Worm (Caenorhabditis elegans) whole organism, early embryonic: Measurements from ENCODE around the gene phf-10.

Experiments
- B0310.2 ChIP-seq: sonication (generic microtip); optimal IDR thresholded peaks from 2 replicates; lab custom pipeline; 2016; ENCODE audit warnings: mild to moderate bottlenecking, missing genetic modification characterization, missing compliant biosample characterization
- F13C5.2 ChIP-seq: sonication (generic microtip); optimal IDR thresholded peaks from 2 replicates; lab custom pipeline; 2017; ENCODE audit warnings: mild to moderate bottlenecking, missing genetic modification characterization, inconsistent platforms, missing compliant biosample characterization
- aly-1 ChIP-seq: sonication (generic microtip); optimal IDR thresholded peaks from 2 replicates; lab custom pipeline; 2016; ENCODE audit warnings: missing genetic modification characterization, missing compliant biosample characterization
- ama-1 ChIP-seq: fragments of 150-350 bp; optimal IDR thresholded peaks from 2 replicates; lab custom pipeline; 2014
- ceh-13 ChIP-seq: fragments of 200-800 bp; sonication (Bioruptor generic); optimal IDR thresholded peaks from 2 replicates; lab custom pipeline; 2018; ENCODE audit warnings: mild to moderate bottlenecking, missing genetic modification characterization, missing compliant biosample characterization
- ceh-36 ChIP-seq: sonication (generic microtip); optimal IDR thresholded peaks from 2 replicates; lab custom pipeline; 2016; ENCODE audit warnings: missing genetic modification characterization, inconsistent platforms, missing compliant biosample characterization
- ets-7 ChIP-seq: sonication (generic microtip); optimal IDR thresholded peaks from 2 replicates; lab custom pipeline; 2016; ENCODE audit warnings: missing genotype, missing genetic modification characterization, missing compliant biosample characterization
- flt-1 ChIP-seq: fragments of 200-800 bp; sonication (Bioruptor generic); IDR thresholded peaks from 2 replicates; pipeline ENCODE4 v1.3.6; 2022; ENCODE audit warnings: missing genetic modification characterization, missing compliant biosample characterization
- hmbx-1 ChIP-seq: sonication (generic microtip); optimal IDR thresholded peaks from 2 replicates; lab custom pipeline; 2016; ENCODE audit warnings: mild to moderate bottlenecking, missing genetic modification characterization, missing compliant biosample characterization
- hmg-4 ChIP-seq: fragments of 200-800 bp; sonication (Bioruptor generic); optimal IDR thresholded peaks from 2 replicates; lab custom pipeline; 2018; ENCODE audit warnings: mild to moderate bottlenecking, missing genetic modification characterization, missing compliant biosample characterization
- hnd-1 ChIP-seq: sonication (generic microtip); optimal IDR thresholded peaks from 2 replicates; lab custom pipeline; 2016; ENCODE audit warnings: missing genetic modification characterization, missing compliant biosample characterization
- pes-1 ChIP-seq: fragments of 200-800 bp; sonication (Bioruptor generic); IDR thresholded peaks from 2 replicates; pipeline ENCODE4 v1.3.6; 2022; ENCODE audit warnings: missing genetic modification reagents, missing genetic modification characterization, missing compliant biosample characterization
- scrt-1 ChIP-seq: fragments of 200-800 bp; sonication (Bioruptor generic); IDR thresholded peaks from 2 replicates; pipeline ENCODE4 v1.3.6; 2022; ENCODE audit warnings: missing genetic modification characterization, missing compliant biosample characterization
- sea-1 ChIP-seq: fragments of 200-800 bp; sonication (Bioruptor generic); conservative IDR thresholded peaks from 2 replicates; pipeline ENCODE4 v1.3.6; 2022; ENCODE audit warnings: missing genetic modification characterization, missing compliant biosample characterization
- tbx-11 ChIP-seq: fragments of 200-800 bp; sonication (Bioruptor generic); IDR thresholded peaks from 2 replicates; pipeline ENCODE4 v1.3.6; 2022; ENCODE audit warnings: missing genetic modification characterization, missing compliant biosample characterization
- tbx-37 ChIP-seq: fragments of 200-800 bp; sonication (Bioruptor generic); conservative IDR thresholded peaks from 2 replicates; pipeline ENCODE4 v1.3.6; 2022; ENCODE audit warnings: missing genetic modification reagents, missing genetic modification characterization, missing compliant biosample characterization
- tra-4 ChIP-seq: sonication (generic microtip); optimal IDR thresholded peaks from 2 replicates; lab custom pipeline; 2017; ENCODE audit warnings: missing genetic modification characterization, missing compliant biosample characterization

The phf-10 gene

ce11 chrV:295802-296201 lies 15.6 kb downstream of the phf-10 start:
- TF ChIP-seq aly-1 (tag; lab: Kevin White, UChicago) (no peak), sea-1 (GFP tag; lab: Robert Waterston, UW) (no peak), ets-7 (tag; lab: Kevin White, UChicago) (no peak), tbx-37 (GFP tag; lab: Robert Waterston, UW) (no peak), tra-4 (tag; lab: Kevin White, UChicago) (no peak), flt-1 (GFP tag; lab: Robert Waterston, UW) (no peak), ceh-13 (GFP tag; lab: Kevin White, UChicago) (no peak), hnd-1 (no peak), B0310.2 (tag; lab: Kevin White, UChicago) (no peak), ceh-36 (tag; lab: Kevin White, UChicago) (no peak), hmg-4 (no peak), hmbx-1 (tag; lab: Kevin White, UChicago) (no peak), pes-1 (GFP tag; lab: Robert Waterston, UW) (no peak), F13C5.2 (tag; lab: Kevin White, UChicago) (no peak), scrt-1 (GFP tag; lab: Robert Waterston, UW) (no peak), tbx-11 (GFP tag; lab: Robert Waterston, UW) (no peak)

DNA sequence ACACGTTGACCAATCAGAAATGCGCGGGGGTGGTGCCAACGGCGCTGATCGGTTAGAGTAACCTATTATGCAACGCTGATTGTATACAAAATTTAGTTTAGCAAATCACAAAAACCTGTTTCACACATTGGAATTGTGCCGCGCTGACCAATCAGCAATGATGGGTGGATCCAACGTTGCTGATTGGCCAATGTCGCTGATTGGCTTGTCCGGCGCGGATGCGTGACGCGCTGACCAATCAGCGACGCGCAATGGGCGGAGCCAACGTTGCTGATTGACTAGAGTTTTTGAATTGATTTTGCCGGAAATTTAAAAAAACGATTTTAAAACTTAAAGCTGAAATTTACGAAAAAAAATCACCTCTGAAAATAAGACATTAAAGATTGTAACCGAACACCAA lies 26.1 kb downstream of the phf-10 start:
- no peak for TF ChIP-seq sea-1 (GFP tag; lab: Robert Waterston, UW)
- no peak for TF ChIP-seq hmg-4
- TF ChIP-seq tbx-37 (GFP tag; lab: Robert Waterston, UW), result no peak
- no peak for TF ChIP-seq ama-1 (lab: Kevin White, UChicago)
- TF ChIP-seq hnd-1, result no peak
- no peak for TF ChIP-seq tbx-11 (GFP tag; lab: Robert Waterston, UW)
- TF ChIP-seq ceh-13 (GFP tag; lab: Kevin White, UChicago), result no peak

- TF ChIP-seq tra-4 (tag; lab: Kevin White, UChicago) (no peak), sea-1 (GFP tag; lab: Robert Waterston, UW) (no peak), ama-1 (lab: Kevin White, UChicago) (no peak)
These were observed 26.6 kb downstream of the phf-10 start for ce11 chrV:284808-285207.

- TF ChIP-seq aly-1 (tag; lab: Kevin White, UChicago), result no peak
These were observed 27.4 kb downstream of the phf-10 start for ce11 chrV:283953-284352.

ce11 chrV:281616-282015 lies 29.7 kb downstream of the phf-10 start, which contains the start of gene npr-5:
npr-5 (minus strand) TSS chrV:281716.
- no peak for TF ChIP-seq hmbx-1 (tag; lab: Kevin White, UChicago)
- no peak for TF ChIP-seq aly-1 (tag; lab: Kevin White, UChicago)
- TF ChIP-seq ceh-13 (GFP tag; lab: Kevin White, UChicago), result no peak
- no peak for TF ChIP-seq hmg-4
- TF ChIP-seq scrt-1 (GFP tag; lab: Robert Waterston, UW), result no peak
- no peak for TF ChIP-seq tbx-11 (GFP tag; lab: Robert Waterston, UW)
- TF ChIP-seq ama-1 (lab: Kevin White, UChicago), result no peak
- TF ChIP-seq flt-1 (GFP tag; lab: Robert Waterston, UW), result no peak
- TF ChIP-seq hnd-1, result no peak
- no peak for TF ChIP-seq pes-1 (GFP tag; lab: Robert Waterston, UW)
- TF ChIP-seq tra-4 (tag; lab: Kevin White, UChicago), result no peak
- no peak for TF ChIP-seq tbx-37 (GFP tag; lab: Robert Waterston, UW)
- TF ChIP-seq B0310.2 (tag; lab: Kevin White, UChicago), result no peak
- no peak for TF ChIP-seq ceh-36 (tag; lab: Kevin White, UChicago)
- TF ChIP-seq sea-1 (GFP tag; lab: Robert Waterston, UW), result no peak
- TF ChIP-seq F13C5.2 (tag; lab: Kevin White, UChicago), result no peak
- no peak for TF ChIP-seq ets-7 (tag; lab: Kevin White, UChicago)

DNA sequence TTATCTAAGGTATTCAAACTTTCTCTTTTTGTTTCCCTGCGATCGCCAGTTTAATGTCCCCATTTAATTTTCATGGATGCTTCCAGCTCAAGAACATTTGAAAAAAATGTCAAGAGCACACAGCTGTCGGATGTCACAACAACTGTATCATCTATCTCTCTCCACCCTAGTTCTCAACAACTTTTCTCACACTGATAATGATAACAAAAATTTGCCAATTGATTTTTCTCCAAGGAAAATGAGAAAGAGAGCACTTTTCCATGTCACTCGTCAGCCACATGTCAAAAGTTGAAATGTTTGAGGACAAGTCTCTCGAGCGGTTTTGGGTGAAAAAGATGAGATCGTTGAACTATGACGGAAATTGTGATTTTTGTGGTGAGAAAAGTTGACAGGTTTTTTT lies 30.3 kb downstream of the phf-10 start:
- TF ChIP-seq ama-1 (lab: Kevin White, UChicago), result no peak
- no peak for TF ChIP-seq hmbx-1 (tag; lab: Kevin White, UChicago)

ce11 chrV:272837-273236 lies 38.5 kb downstream of the phf-10 start, which contains the start of gene nlp-70:
nlp-70 (minus strand) TSS chrV:272937.
- no peak for TF ChIP-seq aly-1 (tag; lab: Kevin White, UChicago)
- no peak for TF ChIP-seq hmbx-1 (tag; lab: Kevin White, UChicago)
- no peak for TF ChIP-seq flt-1 (GFP tag; lab: Robert Waterston, UW)
- no peak for TF ChIP-seq B0310.2 (tag; lab: Kevin White, UChicago)
- no peak for TF ChIP-seq ets-7 (tag; lab: Kevin White, UChicago)
- no peak for TF ChIP-seq sea-1 (GFP tag; lab: Robert Waterston, UW)
- TF ChIP-seq ceh-13 (GFP tag; lab: Kevin White, UChicago), result no peak
- TF ChIP-seq scrt-1 (GFP tag; lab: Robert Waterston, UW), result no peak
- no peak for TF ChIP-seq pes-1 (GFP tag; lab: Robert Waterston, UW)

ce11 chrV:268007-268406 lies 43.4 kb downstream of the phf-10 start, which contains the start of gene lgc-26:
lgc-26 (plus strand) TSS chrV:268307.
- TF ChIP-seq pes-1 (GFP tag; lab: Robert Waterston, UW) (no peak), hnd-1 (no peak), tbx-11 (GFP tag; lab: Robert Waterston, UW) (no peak), B0310.2 (tag; lab: Kevin White, UChicago) (no peak), F13C5.2 (tag; lab: Kevin White, UChicago) (no peak), hmg-4 (no peak), flt-1 (GFP tag; lab: Robert Waterston, UW) (no peak), ceh-13 (GFP tag; lab: Kevin White, UChicago) (no peak), aly-1 (tag; lab: Kevin White, UChicago) (no peak), hmbx-1 (tag; lab: Kevin White, UChicago) (no peak), tra-4 (tag; lab: Kevin White, UChicago) (no peak), scrt-1 (GFP tag; lab: Robert Waterston, UW) (no peak), tbx-37 (GFP tag; lab: Robert Waterston, UW) (no peak), ama-1 (lab: Kevin White, UChicago) (no peak), ets-7 (tag; lab: Kevin White, UChicago) (no peak), ceh-36 (tag; lab: Kevin White, UChicago) (no peak), sea-1 (GFP tag; lab: Robert Waterston, UW) (no peak)
